Fruit fly (Drosophila melanogaster): ENCODE results near the gene CG15721.

- TF ChIP-seq CTCF (optimal IDR thresholded peaks at IDR 0.05), result no peak
- no peak for TF ChIP-seq CG8478 (optimal IDR thresholded peaks at IDR 0.05)
Observed at dm6 chrX:12947670-12948069, 22.8 kb upstream of the CG15721 start.

All from S2 (cell line).